Worm (Caenorhabditis elegans): ENCODE data around the gene uaf-1.

uaf-1 gene

DNA sequence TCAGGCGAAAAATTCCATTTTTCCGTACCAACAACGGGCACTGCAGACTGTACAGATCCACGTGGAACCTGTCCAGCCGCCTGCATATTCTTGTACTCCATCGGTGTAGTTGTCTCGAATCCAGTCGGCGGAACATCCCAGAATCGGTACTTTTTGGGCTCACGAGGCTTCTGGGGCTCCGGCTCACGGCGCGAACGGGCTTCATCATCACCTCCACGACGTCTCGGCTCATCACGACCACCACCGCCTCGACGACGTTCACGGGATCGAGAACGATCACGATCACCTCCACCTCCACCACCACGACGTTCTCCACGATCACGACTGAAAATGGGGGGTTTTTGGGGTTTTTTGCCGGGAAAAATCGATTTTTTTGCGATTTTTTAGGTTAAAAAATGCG is 2.2 kb downstream of the uaf-1 start:
- TF ChIP-seq mab-5 (tag; optimal IDR thresholded peaks at IDR 0.05): no peak
- TF ChIP-seq nhr-76 (tag; optimal IDR thresholded peaks at IDR 0.05): no peak
- no peak for TF ChIP-seq ceh-39 (tag; optimal IDR thresholded peaks at IDR 0.05)
- TF ChIP-seq elt-1 (tag; optimal IDR thresholded peaks at IDR 0.05; ENCODE audit: borderline replicate concordance, insufficient read depth): no peak
- no peak for TF ChIP-seq mep-1 (tag; optimal IDR thresholded peaks at IDR 0.05)
- TF ChIP-seq unc-62 (GFP tag; optimal IDR thresholded peaks at IDR 0.05): no peak
- no peak for TF ChIP-seq unc-39 (tag; optimal IDR thresholded peaks at IDR 0.05)
- no peak for TF ChIP-seq bed-3 (GFP tag; optimal IDR thresholded peaks at IDR 0.05)
- no peak for TF ChIP-seq hlh-1 (tag; optimal IDR thresholded peaks at IDR 0.05)
- no peak for TF ChIP-seq mls-2 (tag; optimal IDR thresholded peaks at IDR 0.05)
- no peak for TF ChIP-seq zip-8 (tag; optimal IDR thresholded peaks at IDR 0.05)
- TF ChIP-seq M03D4.4 (tag; optimal IDR thresholded peaks at IDR 0.05): no peak
- no peak for TF ChIP-seq elt-3 (tag; optimal IDR thresholded peaks at IDR 0.05)
- no peak for TF ChIP-seq drap-1 (GFP tag; optimal IDR thresholded peaks at IDR 0.05)
- TF ChIP-seq lsy-2 (tag; optimal IDR thresholded peaks at IDR 0.05): no peak
- TF ChIP-seq pha-4 (tag; optimal IDR thresholded peaks at IDR 0.05): no peak

DNA sequence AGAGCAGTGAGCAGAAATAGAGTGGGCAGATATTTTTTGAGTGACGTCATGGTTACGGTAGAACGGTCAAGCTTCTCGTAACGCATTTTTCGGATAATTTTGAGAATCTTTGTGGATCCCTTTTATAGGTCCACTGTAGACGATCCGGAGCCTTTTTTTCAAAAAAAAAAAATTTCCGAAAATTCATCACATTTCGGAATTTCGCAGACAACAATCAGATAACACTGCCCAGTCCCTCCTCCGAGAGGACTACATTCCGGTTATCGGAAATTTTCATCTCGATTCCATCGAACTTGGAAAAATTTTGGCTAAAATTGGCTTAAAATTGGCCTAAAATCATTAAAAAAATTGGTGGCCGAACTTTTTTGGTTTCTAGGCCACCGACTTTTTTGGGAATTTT is 16.4 kb downstream of the uaf-1 start, which contains the start of gene BE0003N10.6:
Gene BE0003N10.6, minus strand, starts transcription at position 101 of the 400 bp plus-strand sequence.
- TF ChIP-seq ceh-83 (GFP tag; optimal IDR thresholded peaks at IDR 0.05): no peak
- no peak for TF ChIP-seq nhr-28 (tag; optimal IDR thresholded peaks at IDR 0.05)
- TF ChIP-seq mls-2 (tag; optimal IDR thresholded peaks at IDR 0.05): no peak
- TF ChIP-seq unc-62 (GFP tag; optimal IDR thresholded peaks at IDR 0.05): no peak
- no peak for TF ChIP-seq bed-3 (GFP tag; optimal IDR thresholded peaks at IDR 0.05)
- TF ChIP-seq lin-13 (tag; optimal IDR thresholded peaks at IDR 0.05): no peak
- TF ChIP-seq nhr-2 (tag; optimal IDR thresholded peaks at IDR 0.05): no peak
- TF ChIP-seq lin-32 (GFP tag; optimal IDR thresholded peaks at IDR 0.05): no peak
- no peak for TF ChIP-seq lsy-2 (tag; optimal IDR thresholded peaks at IDR 0.05)
- no peak for TF ChIP-seq ham-2 (GFP tag; optimal IDR thresholded peaks at IDR 0.05)
- no peak for TF ChIP-seq mep-1 (tag; optimal IDR thresholded peaks at IDR 0.05)
- TF ChIP-seq sem-2 (GFP tag; optimal IDR thresholded peaks at IDR 0.05): no peak
- TF ChIP-seq unc-120 (tag; optimal IDR thresholded peaks at IDR 0.05; ENCODE audit: poor library complexity, severe bottlenecking): no peak
- no peak for TF ChIP-seq zip-8 (tag; optimal IDR thresholded peaks at IDR 0.05)
- TF ChIP-seq tbx-8 (GFP tag; optimal IDR thresholded peaks at IDR 0.05): no peak
- no peak for TF ChIP-seq flh-1 (GFP tag; optimal IDR thresholded peaks at IDR 0.05)

DNA sequence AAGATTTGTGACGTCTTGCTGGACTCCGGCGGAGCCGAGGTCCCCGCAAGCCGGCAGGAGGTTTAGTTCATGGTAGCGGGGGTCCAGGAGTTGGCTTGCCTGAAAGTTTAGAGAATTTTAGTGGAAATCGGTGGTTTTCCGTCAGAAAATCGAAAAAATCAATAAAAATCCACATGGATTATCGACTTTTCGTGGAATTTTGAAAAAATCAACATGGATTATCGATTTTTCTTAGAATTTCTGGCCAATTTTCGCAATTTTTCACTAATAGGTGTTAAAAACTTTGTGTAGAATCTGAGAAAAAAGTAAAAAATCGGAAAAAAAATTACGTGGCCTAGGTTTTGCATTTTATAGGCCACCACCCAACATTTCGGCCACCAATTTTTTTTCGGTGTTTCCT is 17.5 kb downstream of the uaf-1 start:
- TF ChIP-seq mab-5 (tag; optimal IDR thresholded peaks at IDR 0.05): no peak
- TF ChIP-seq lin-13 (tag; optimal IDR thresholded peaks at IDR 0.05): no peak
- TF ChIP-seq ceh-83 (GFP tag; optimal IDR thresholded peaks at IDR 0.05): no peak
- no peak for TF ChIP-seq hlh-1 (tag; optimal IDR thresholded peaks at IDR 0.05)
- no peak for TF ChIP-seq mls-2 (tag; optimal IDR thresholded peaks at IDR 0.05)
- no peak for TF ChIP-seq drap-1 (GFP tag; optimal IDR thresholded peaks at IDR 0.05)
- no peak for TF ChIP-seq ces-1 (GFP tag; optimal IDR thresholded peaks at IDR 0.05)
- TF ChIP-seq nhr-12 (tag; optimal IDR thresholded peaks at IDR 0.05): no peak
- TF ChIP-seq ceh-43 (GFP tag; optimal IDR thresholded peaks at IDR 0.05): no peak
- TF ChIP-seq elt-1 (tag; optimal IDR thresholded peaks at IDR 0.05; ENCODE audit: borderline replicate concordance, insufficient read depth): no peak

DNA sequence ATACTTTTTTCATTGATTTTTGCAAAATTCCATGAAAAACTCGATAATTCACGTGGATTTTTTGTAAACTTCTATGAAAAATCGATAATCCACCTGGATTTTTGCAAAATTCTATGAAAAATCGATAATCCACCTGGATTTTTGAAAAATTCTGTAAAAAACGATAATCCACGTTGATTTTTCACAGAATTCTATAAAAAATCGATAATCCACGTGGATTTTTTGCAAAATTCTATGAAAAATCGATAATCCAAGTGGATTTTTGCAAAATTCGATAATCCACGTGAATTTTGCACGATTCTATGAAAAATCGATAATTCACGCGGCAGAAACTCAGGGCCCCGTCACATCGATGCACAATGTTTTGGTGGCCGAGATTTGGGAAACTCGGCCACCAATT is 18.3 kb downstream of the uaf-1 start:
- TF ChIP-seq bed-3 (GFP tag; optimal IDR thresholded peaks at IDR 0.05) (no peak), cnd-1 (tag; optimal IDR thresholded peaks at IDR 0.05) (no peak), drap-1 (GFP tag; optimal IDR thresholded peaks at IDR 0.05) (no peak), elt-3 (tag; optimal IDR thresholded peaks at IDR 0.05) (no peak), ceh-39 (tag; optimal IDR thresholded peaks at IDR 0.05) (no peak), snpc-4 (tag; optimal IDR thresholded peaks at IDR 0.05) (no peak), ces-1 (GFP tag; optimal IDR thresholded peaks at IDR 0.05) (no peak), mab-5 (tag; optimal IDR thresholded peaks at IDR 0.05) (no peak), tbx-8 (GFP tag; optimal IDR thresholded peaks at IDR 0.05) (no peak), zip-8 (tag; optimal IDR thresholded peaks at IDR 0.05) (no peak), M03D4.4 (tag; optimal IDR thresholded peaks at IDR 0.05) (no peak), nhr-28 (tag; optimal IDR thresholded peaks at IDR 0.05) (no peak), ceh-83 (GFP tag; optimal IDR thresholded peaks at IDR 0.05) (no peak), ztf-11 (tag; optimal IDR thresholded peaks at IDR 0.05) (no peak), nhr-237 (tag; optimal IDR thresholded peaks at IDR 0.05) (no peak), nhr-12 (tag; optimal IDR thresholded peaks at IDR 0.05) (no peak), flh-1 (GFP tag; optimal IDR thresholded peaks at IDR 0.05) (no peak), elt-1 (tag; optimal IDR thresholded peaks at IDR 0.05; ENCODE audit: borderline replicate concordance, insufficient read depth) (no peak), ceh-43 (GFP tag; optimal IDR thresholded peaks at IDR 0.05) (no peak)

Measured in whole organism, mixed stage, embryonic.